Fruit fly (Drosophila melanogaster) whole organism, prepupa: ENCODE data around the gene T48.

Experiments
- Blimp-1 ChIP-seq: fragments of 200-800 bp; sonication (Bioruptor generic); optimal IDR thresholded peaks from 3 replicates; lab custom pipeline; 2017; ENCODE audit warnings: missing biosample characterization, missing genetic modification characterization, mild to moderate bottlenecking, moderate library complexity, missing genetic modification reagents
- CG10631 ChIP-seq: fragments of 200-800 bp; sonication (Bioruptor generic); optimal IDR thresholded peaks from 2 replicates; lab custom pipeline; 2016; ENCODE audit warnings: missing biosample characterization, missing genetic modification characterization
- CG10669 ChIP-seq: fragments of 200-800 bp; sonication (Bioruptor generic); optimal IDR thresholded peaks from 3 replicates; lab custom pipeline; 2018; ENCODE audit warnings: missing biosample characterization, mild to moderate bottlenecking, missing genetic modification characterization, moderate library complexity
- CG11294 ChIP-seq: fragments of 200-800 bp; sonication (Bioruptor generic); IDR thresholded peaks from 2 replicates; pipeline ENCODE4 v1.3.6; 2022; ENCODE audit warnings: missing biosample characterization, missing genetic modification characterization
- CG15336 ChIP-seq: fragments of 200-800 bp; sonication (Bioruptor generic); IDR thresholded peaks from 2 replicates; pipeline ENCODE4 v1.3.6; 2022; ENCODE audit warnings: missing biosample characterization, missing genetic modification characterization
- CG3032 ChIP-seq: fragments of 200-800 bp; optimal IDR thresholded peaks from 2 replicates; lab custom pipeline; 2019; ENCODE audit warnings: missing biosample characterization, mild to moderate bottlenecking, missing genetic modification characterization, moderate library complexity
- CG3919 ChIP-seq: fragments of 200-800 bp; sonication (Bioruptor generic); optimal IDR thresholded peaks from 3 replicates; lab custom pipeline; 2016; ENCODE audit warnings: missing biosample characterization, missing genetic modification characterization
- CG4318 ChIP-seq: fragments of 200-800 bp; sonication (Bioruptor generic); optimal IDR thresholded peaks from 3 replicates; lab custom pipeline; 2017; ENCODE audit warnings: missing biosample characterization, mild to moderate bottlenecking, missing genetic modification characterization
- CG6163 ChIP-seq: fragments of 200-800 bp; sonication (Bioruptor generic); IDR thresholded peaks from 3 replicates; pipeline ENCODE4 v1.3.6; 2022; ENCODE audit warnings: missing biosample characterization, missing genetic modification characterization
- CG6854 ChIP-seq: fragments of 200-800 bp; sonication (Bioruptor generic); optimal IDR thresholded peaks from 2 replicates; lab custom pipeline; 2017; ENCODE audit warnings: missing biosample characterization, mild to moderate bottlenecking, missing genetic modification characterization
- CG7368 ChIP-seq: fragments of 200-800 bp; sonication (Bioruptor generic); optimal IDR thresholded peaks from 3 replicates; lab custom pipeline; 2016; ENCODE audit warnings: missing biosample characterization, missing genetic modification characterization
- CG8319 ChIP-seq: fragments of 200-800 bp; sonication (Bioruptor generic); optimal IDR thresholded peaks from 3 replicates; lab custom pipeline; 2016; ENCODE audit warnings: missing biosample characterization, missing genetic modification characterization
- CG8632 ChIP-seq: fragments of 200-800 bp; sonication (Bioruptor generic); optimal IDR thresholded peaks from 3 replicates; lab custom pipeline; 2016; ENCODE audit warnings: missing biosample characterization, missing genetic modification characterization
- Eip75B ChIP-seq: fragments of 200-800 bp; sonication (Bioruptor generic); optimal IDR thresholded peaks from 3 replicates; lab custom pipeline; 2016; ENCODE audit warnings: missing biosample characterization, missing genetic modification characterization
- Eip78C ChIP-seq: fragments of 200-800 bp; sonication (Bioruptor generic); peaks from one replicate; lab custom pipeline; 2016; ENCODE audit warnings: missing biosample characterization, missing genetic modification characterization
- Eip93F ChIP-seq: fragments of 200-800 bp; sonication (Bioruptor generic); optimal IDR thresholded peaks from 2 replicates; lab custom pipeline; 2016; ENCODE audit warnings: missing biosample characterization, mild to moderate bottlenecking, missing genetic modification characterization
- Ets21C ChIP-seq: fragments of 200-800 bp; sonication (Bioruptor generic); optimal IDR thresholded peaks from 3 replicates; lab custom pipeline; 2016; ENCODE audit warnings: missing biosample characterization, missing genetic modification characterization
- Hr39 ChIP-seq: fragments of 200-800 bp; sonication (Bioruptor generic); optimal IDR thresholded peaks from 2 replicates; lab custom pipeline; 2016; ENCODE audit warnings: missing biosample characterization, missing genetic modification characterization
- Lpt ChIP-seq: fragments of 200-800 bp; sonication (Bioruptor generic); optimal IDR thresholded peaks from 3 replicates; lab custom pipeline; 2016; ENCODE audit warnings: missing biosample characterization, missing genetic modification characterization
- Met ChIP-seq: fragments of 200-800 bp; sonication (Bioruptor generic); optimal IDR thresholded peaks from 3 replicates; lab custom pipeline; 2016; ENCODE audit warnings: missing biosample characterization, missing genetic modification characterization
- Sox14 ChIP-seq: fragments of 200-800 bp; sonication (Bioruptor generic); optimal IDR thresholded peaks from 3 replicates; lab custom pipeline; 2016; ENCODE audit warnings: missing biosample characterization, missing genetic modification characterization
- achi ChIP-seq: fragments of 200-800 bp; sonication (Bioruptor generic); optimal IDR thresholded peaks from 3 replicates; lab custom pipeline; 2016; ENCODE audit warnings: missing biosample characterization, missing genetic modification characterization
- esn ChIP-seq: fragments of 200-800 bp; sonication (Bioruptor generic); optimal IDR thresholded peaks from 2 replicates; lab custom pipeline; 2016; ENCODE audit warnings: missing biosample characterization, mild to moderate bottlenecking, missing genetic modification characterization, moderate library complexity
- fd85E ChIP-seq: fragments of 200-800 bp; sonication (Bioruptor generic); optimal IDR thresholded peaks from 3 replicates; lab custom pipeline; 2016; ENCODE audit warnings: missing biosample characterization, missing genetic modification characterization
- net ChIP-seq: fragments of 200-800 bp; sonication (Bioruptor generic); optimal IDR thresholded peaks from 3 replicates; lab custom pipeline; 2016; ENCODE audit warnings: missing biosample characterization, missing genetic modification characterization
- salr ChIP-seq, 2 experiments: fragments of 200-800 bp; sonication (Bioruptor generic); optimal IDR thresholded peaks; 3 replicates each; lab custom pipeline; 2016 to 2018; ENCODE audit warnings: missing biosample characterization in 2 of 2, missing genetic modification characterization in 2 of 2, mild to moderate bottlenecking in 1 of 2
- ss ChIP-seq, 2 experiments: fragments of 200-800 bp; sonication (Bioruptor generic); optimal IDR thresholded peaks; 2 replicates in 1 of 2; 3 replicates in 1 of 2; lab custom pipeline; 2017 to 2018; ENCODE audit warnings: mild to moderate bottlenecking in 2 of 2, missing biosample characterization in 2 of 2, missing genetic modification characterization in 2 of 2, moderate library complexity in 1 of 2
- svp ChIP-seq: fragments of 200-800 bp; sonication (Bioruptor generic); peaks from one replicate; lab custom pipeline; 2016; ENCODE audit warnings: missing biosample characterization, missing genetic modification characterization
- vri ChIP-seq: fragments of 200-800 bp; sonication (Bioruptor generic); optimal IDR thresholded peaks from 3 replicates; lab custom pipeline; 2016; ENCODE audit warnings: missing biosample characterization, mild to moderate bottlenecking, missing genetic modification characterization

T48 gene

DNA sequence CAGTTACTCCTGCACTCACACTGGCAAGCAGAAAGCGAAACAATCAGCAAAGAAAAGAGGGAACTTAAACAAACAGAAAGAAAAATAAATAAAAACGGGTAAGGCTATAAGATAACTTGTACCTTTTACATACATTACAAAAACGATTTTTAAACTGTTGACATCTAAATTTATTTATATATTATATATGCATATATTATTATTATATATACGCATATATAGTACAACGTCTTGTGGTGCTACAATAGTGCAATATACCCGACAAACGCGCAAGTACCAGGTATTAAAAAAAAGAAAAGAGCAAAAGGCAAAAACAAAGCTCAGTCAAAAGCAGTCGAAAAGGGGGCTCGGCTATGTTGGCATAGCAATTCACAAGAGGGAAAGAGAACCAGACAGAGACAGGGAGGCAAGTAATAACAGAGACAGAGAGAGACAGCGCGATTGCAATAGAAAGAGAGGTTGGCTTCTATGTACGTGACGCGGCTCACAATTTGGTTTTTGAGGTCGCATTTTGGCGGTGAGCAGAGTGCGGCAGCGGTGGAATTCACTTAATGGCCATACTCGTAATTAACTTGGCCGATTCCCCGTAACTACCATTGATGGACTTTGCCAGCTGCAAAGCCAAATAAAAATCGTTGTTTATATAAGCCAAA is 72.6 kb downstream of the T48 start (continued):
- peak; percentile 90 for TF ChIP-seq CG10631 (GFP tag; lab: Kevin White, UChicago)
- peak; percentile 87 for TF ChIP-seq Eip93F (GFP tag; lab: Kevin White, UChicago)
- peak; percentile 68 for TF ChIP-seq Hr39
- peak; percentile 94 to 95 for TF ChIP-seq ss (GFP tag; optimal IDR thresholded peaks at IDR 0.05; lab: Kevin White, UChicago)
- peak; percentile 96 for TF ChIP-seq CG8632 (GFP tag; lab: Kevin White, UChicago)
- TF ChIP-seq CG3032: peak; percentile 95
- TF ChIP-seq net (GFP tag; lab: Kevin White, UChicago): peak; percentile 84
- TF ChIP-seq Met (GFP tag; lab: Kevin White, UChicago): peak; percentile 75
- peak; percentile 68 to 89 for TF ChIP-seq salr (GFP tag; optimal IDR thresholded peaks at IDR 0.05; lab: Kevin White, UChicago)
- TF ChIP-seq fd85E (GFP tag; lab: Kevin White, UChicago): peak; percentile 58
- peak; percentile 98 for TF ChIP-seq CG15336 (GFP tag; lab: Robert Waterston, UW)
- peak; percentile 76 for TF ChIP-seq vri (GFP tag; lab: Kevin White, UChicago)
- peak; percentile 95 for TF ChIP-seq Eip78C (GFP tag; lab: Kevin White, UChicago)
- TF ChIP-seq CG3919 (GFP tag; lab: Kevin White, UChicago): peak; percentile 92
- TF ChIP-seq CG4318 (GFP tag; lab: Kevin White, UChicago): peak; percentile 75
- TF ChIP-seq CG6854 (GFP tag; lab: Kevin White, UChicago): peak; percentile 87
- TF ChIP-seq CG7368 (GFP tag; lab: Kevin White, UChicago): peak; percentile 91
- TF ChIP-seq CG11294 (GFP tag; lab: Robert Waterston, UW): peak; percentile 83
- peak; percentile 77 for TF ChIP-seq Blimp-1 (GFP tag; lab: Kevin White, UChicago)
- TF ChIP-seq CG10669 (GFP tag; lab: Kevin White, UChicago): peak; percentile 93
- peak; percentile 91 for TF ChIP-seq Lpt (GFP tag; lab: Kevin White, UChicago)
- TF ChIP-seq CG8319: peak; percentile 76
- peak; percentile 85 for TF ChIP-seq esn (GFP tag; lab: Kevin White, UChicago)

DNA sequence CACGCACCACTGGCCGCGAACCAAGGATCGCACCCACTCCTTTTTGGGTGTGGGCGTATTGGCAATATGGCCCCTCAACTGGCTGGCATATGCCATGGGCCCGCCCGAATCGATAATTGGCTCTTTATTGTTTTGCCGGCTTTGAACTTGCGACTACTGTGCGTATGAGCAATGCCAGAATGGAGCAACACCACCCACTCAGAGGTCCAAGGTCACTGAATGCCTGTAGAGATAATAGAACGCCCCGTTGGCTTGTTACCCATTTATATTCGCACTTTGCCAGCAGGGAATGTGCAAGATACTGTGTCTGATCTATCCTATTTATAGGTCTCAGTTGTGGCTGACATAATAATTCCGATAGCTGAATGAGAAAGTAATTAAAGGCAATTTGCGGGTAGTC is 74.0 kb downstream of the T48 start:
- TF ChIP-seq Eip75B (GFP tag; lab: Kevin White, UChicago) (no peak), svp (GFP tag; lab: Kevin White, UChicago) (peak; percentile 55)

DNA sequence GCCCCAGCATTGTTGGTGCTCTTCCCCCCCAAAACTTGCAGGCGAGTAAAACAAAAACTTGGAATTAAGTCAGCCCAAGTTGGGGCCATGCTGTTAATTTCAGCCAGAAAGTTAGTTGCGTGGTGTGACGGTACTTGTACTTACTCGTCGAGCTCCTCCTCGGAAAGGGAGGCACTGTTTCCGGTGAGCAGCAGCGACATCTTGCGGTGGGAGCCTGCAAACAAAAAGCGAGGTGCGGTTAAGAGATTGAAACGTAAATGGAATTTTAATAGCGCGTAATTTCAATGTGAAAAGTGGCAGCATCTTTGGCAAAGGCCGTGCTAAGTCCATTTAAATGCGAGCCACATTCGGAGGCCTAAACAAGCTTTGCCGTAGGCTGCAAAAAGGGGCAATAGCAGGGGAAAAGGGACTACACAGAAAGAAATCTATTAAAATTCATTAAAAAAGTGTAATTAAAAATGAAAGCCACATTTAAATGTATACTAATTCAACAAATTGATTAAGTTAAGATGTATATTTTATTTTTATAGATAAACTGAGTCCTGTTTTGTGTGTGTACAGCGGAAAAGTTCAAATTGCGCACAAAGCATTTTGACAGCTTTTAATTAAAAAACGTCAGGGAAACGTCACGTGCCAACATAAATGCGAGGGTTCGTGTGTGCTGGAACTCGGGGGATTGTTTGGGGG is 75.0 kb downstream of the T48 start:
- no peak for TF ChIP-seq achi (GFP tag; lab: Kevin White, UChicago)
- no peak for TF ChIP-seq CG6163
- peak; percentile 10 for TF ChIP-seq svp (GFP tag; lab: Kevin White, UChicago)
- no peak for TF ChIP-seq Blimp-1 (GFP tag; lab: Kevin White, UChicago)
- TF ChIP-seq esn (GFP tag; lab: Kevin White, UChicago): no peak
- TF ChIP-seq Eip78C (GFP tag; lab: Kevin White, UChicago): peak; percentile 21
- TF ChIP-seq ss (GFP tag; optimal IDR thresholded peaks at IDR 0.05; lab: Kevin White, UChicago): no peak
- TF ChIP-seq, all 60 proteins: peak for 2

DNA sequence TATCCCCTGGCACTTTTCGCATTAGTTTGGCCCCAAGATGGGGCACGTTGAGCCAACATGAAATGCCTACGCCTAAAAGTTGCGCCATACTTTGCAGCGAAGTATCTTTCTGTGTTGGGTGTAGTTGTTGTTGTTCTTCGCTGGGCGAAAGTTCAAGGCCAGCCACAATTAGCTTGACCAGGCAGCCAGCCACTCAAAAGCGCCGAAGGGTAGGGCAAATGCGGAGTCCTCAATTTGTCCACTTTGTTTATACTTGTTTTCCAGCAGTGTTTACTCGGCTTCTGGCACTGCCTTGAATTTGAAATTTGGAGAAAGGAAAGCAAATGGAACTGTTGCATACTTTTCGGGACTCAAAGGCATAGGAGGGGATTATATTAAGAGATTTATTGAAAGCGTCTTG is 75.6 kb downstream of the T48 start:
- TF ChIP-seq CG3032 (no peak), svp (GFP tag; lab: Kevin White, UChicago) (peak; percentile 77)
- TF ChIP-seq, all 60 proteins: peak for 1

DNA sequence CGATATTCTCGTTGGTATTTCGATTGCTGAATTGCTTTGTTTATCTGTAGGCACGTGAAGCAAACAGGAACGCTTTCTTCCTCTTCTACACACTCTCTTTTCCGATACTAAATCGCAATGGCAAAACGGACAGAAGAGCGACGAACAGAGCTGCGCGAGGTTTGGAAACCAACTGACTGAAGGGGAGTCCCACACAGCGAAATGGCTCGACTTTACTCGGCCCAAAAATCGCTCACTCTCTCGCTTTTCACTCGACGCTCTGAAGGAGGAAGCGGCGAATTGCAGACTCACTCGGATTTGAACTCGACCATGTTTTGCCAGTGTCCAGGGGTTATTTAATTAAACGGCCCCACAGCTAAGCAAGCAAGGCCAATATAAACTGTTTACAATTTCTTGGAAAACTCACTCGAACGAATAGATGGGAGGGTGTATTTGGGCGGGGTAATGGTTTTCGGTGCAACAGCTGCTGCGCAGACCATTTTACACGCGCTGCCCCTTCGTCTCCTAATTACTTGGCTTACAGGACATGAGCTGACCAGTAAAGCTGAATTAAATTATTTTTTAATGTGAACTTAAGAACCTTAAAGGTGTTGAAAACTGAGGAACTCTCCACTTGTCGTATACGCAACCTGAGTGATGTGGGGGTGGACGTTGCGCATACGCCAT is 76.9 kb downstream of the T48 start, which contains the start of gene CG6330:
Gene CG6330, minus strand, starts transcription at position 178 of the 666 bp plus-strand sequence.
- no peak for TF ChIP-seq esn (GFP tag; lab: Kevin White, UChicago)
- TF ChIP-seq vri (GFP tag; lab: Kevin White, UChicago): no peak
- no peak for TF ChIP-seq Ets21C (GFP tag; lab: Kevin White, UChicago)
- TF ChIP-seq Sox14 (GFP tag; lab: Kevin White, UChicago): no peak
- TF ChIP-seq achi (GFP tag; lab: Kevin White, UChicago): no peak
- TF ChIP-seq, all 60 proteins: peak for 0
